Worm (Caenorhabditis elegans) whole organism, young adult: ENCODE data around the gene lron-4.

Source experiments
- F37B4.10 ChIP-seq: fragments of 200-800 bp; sonication (Bioruptor generic); IDR thresholded peaks from 2 replicates; pipeline ENCODE4 v1.3.6; 2022; ENCODE audit warnings: missing genetic modification characterization, missing compliant biosample characterization
- F52B5.7 ChIP-seq: sonication (generic microtip); optimal IDR thresholded peaks from 2 replicates; lab custom pipeline; 2016; ENCODE audit warnings: mild to moderate bottlenecking, missing genetic modification characterization, missing compliant biosample characterization
- Y53F4B.3 ChIP-seq: fragments of 200-800 bp; sonication (Bioruptor generic); IDR thresholded peaks from 2 replicates; pipeline ENCODE4 v1.3.6; 2022; ENCODE audit warnings: missing genetic modification reagents, missing genetic modification characterization, missing compliant biosample characterization
- aptf-3 ChIP-seq: fragments of 200-800 bp; sonication (Bioruptor generic); IDR thresholded peaks from 2 replicates; pipeline ENCODE4 v1.3.6; 2022; ENCODE audit warnings: missing genetic modification characterization, missing compliant biosample characterization
- atf-7 ChIP-seq: sonication (generic microtip); optimal IDR thresholded peaks from 2 replicates; lab custom pipeline; 2017; ENCODE audit warnings: mild to moderate bottlenecking, missing genetic modification characterization, missing compliant biosample characterization
- attf-5 ChIP-seq: fragments of 200-800 bp; sonication (Bioruptor generic); optimal IDR thresholded peaks from 2 replicates; lab custom pipeline; 2018; ENCODE audit warnings: mild to moderate bottlenecking, missing genetic modification characterization, missing compliant biosample characterization
- cebp-1 ChIP-seq, 2 experiments: fragments of 200-800 bp in 1 of 2; sonication (Bioruptor generic) in 1 of 2; sonication (generic microtip) in 1 of 2; IDR thresholded peaks in 1 of 2; optimal IDR thresholded peaks in 1 of 2; 2 replicates each; pipeline versions ENCODE4 v1.3.6 to Lab custom; 2017 to 2022; ENCODE audit warnings: missing compliant biosample characterization in 2 of 2, missing genetic modification characterization in 2 of 2, mild to moderate bottlenecking in 1 of 2, missing genetic modification reagents in 1 of 2, moderate library complexity in 1 of 2
- cebp-2 ChIP-seq: fragments of 200-800 bp; sonication (Bioruptor generic); IDR thresholded peaks from 2 replicates; pipeline ENCODE4 v1.3.6; 2022; ENCODE audit warnings: missing genetic modification characterization, missing compliant biosample characterization
- ceh-27 ChIP-seq: fragments of 200-800 bp; sonication (Bioruptor generic); optimal IDR thresholded peaks from 2 replicates; lab custom pipeline; 2018; ENCODE audit warnings: mild to moderate bottlenecking, missing genetic modification characterization, moderate library complexity, missing compliant biosample characterization
- ceh-40 ChIP-seq: fragments of 200-800 bp; sonication (Bioruptor generic); IDR thresholded peaks from 2 replicates; pipeline ENCODE4 v1.3.6; 2022; ENCODE audit warnings: missing genetic modification characterization, missing compliant biosample characterization
- ceh-58 ChIP-seq: fragments of 200-800 bp; sonication (Bioruptor generic); IDR thresholded peaks from 2 replicates; pipeline ENCODE4 v1.3.6; 2022; ENCODE audit warnings: missing genetic modification characterization, missing compliant biosample characterization
- dox-1 ChIP-seq: fragments of 200-800 bp; sonication (Bioruptor generic); IDR thresholded peaks from 2 replicates; pipeline ENCODE4 v1.3.6; 2022; ENCODE audit warnings: missing genetic modification reagents, missing genetic modification characterization, missing compliant biosample characterization
- efl-1 ChIP-seq: fragments of 150-350 bp; optimal IDR thresholded peaks from 2 replicates; lab custom pipeline; 2014; ENCODE audit warnings: missing biosample characterization, missing genetic modification reagents, missing genetic modification characterization
- egl-18 ChIP-seq: fragments of 200-800 bp; sonication (Bioruptor generic); IDR thresholded peaks from 2 replicates; pipeline ENCODE4 v1.3.6; 2022; ENCODE audit warnings: missing genetic modification reagents, missing genetic modification characterization, missing compliant biosample characterization
- egl-44 ChIP-seq: fragments of 200-800 bp; sonication (Bioruptor generic); IDR thresholded peaks from 2 replicates; pipeline ENCODE4 v1.3.6; 2022; ENCODE audit warnings: missing genetic modification reagents, missing genetic modification characterization, missing compliant biosample characterization
- egrh-3 ChIP-seq: fragments of 200-800 bp; sonication (Bioruptor generic); IDR thresholded peaks from 2 replicates; pipeline ENCODE4 v1.3.6; 2022; ENCODE audit warnings: missing genetic modification reagents, missing genetic modification characterization, missing compliant biosample characterization
- hlh-26 ChIP-seq: fragments of 200-800 bp; sonication (Bioruptor generic); conservative IDR thresholded peaks from 2 replicates; pipeline ENCODE4 v1.3.6; 2022; ENCODE audit warnings: missing genetic modification reagents, missing genetic modification characterization, missing compliant biosample characterization
- hmg-1.2 ChIP-seq: fragments of 200-800 bp; sonication (Bioruptor generic); IDR thresholded peaks from 2 replicates; pipeline ENCODE4 v1.3.6; 2022; ENCODE audit warnings: missing genetic modification reagents, missing genetic modification characterization, missing compliant biosample characterization
- hmg-20 ChIP-seq: fragments of 200-800 bp; sonication (Bioruptor generic); IDR thresholded peaks from 2 replicates; pipeline ENCODE4 v1.3.6; 2022; ENCODE audit warnings: missing genetic modification reagents, missing genetic modification characterization, missing compliant biosample characterization
- let-526 ChIP-seq: fragments of 200-800 bp; sonication (Bioruptor generic); IDR thresholded peaks from 2 replicates; pipeline ENCODE4 v1.3.6; 2022; ENCODE audit warnings: missing genetic modification reagents, missing genetic modification characterization, missing compliant biosample characterization
- lin-54 ChIP-seq: fragments of 200-800 bp; sonication (Bioruptor generic); optimal IDR thresholded peaks from 2 replicates; lab custom pipeline; 2018; ENCODE audit warnings: mild to moderate bottlenecking, missing genetic modification characterization, missing compliant biosample characterization
- lir-1 ChIP-seq: fragments of 200-800 bp; sonication (Bioruptor generic); conservative IDR thresholded peaks from 2 replicates; pipeline ENCODE4 v1.3.6; 2022; ENCODE audit warnings: missing genetic modification reagents, missing genetic modification characterization, missing compliant biosample characterization
- madf-10 ChIP-seq: sonication (generic microtip); optimal IDR thresholded peaks from 2 replicates; lab custom pipeline; 2016; ENCODE audit warnings: mild to moderate bottlenecking, missing genetic modification characterization, missing compliant biosample characterization
- madf-6 ChIP-seq: fragments of 200-800 bp; sonication (Bioruptor generic); IDR thresholded peaks from 2 replicates; pipeline ENCODE4 v1.3.6; 2022; ENCODE audit warnings: missing genetic modification reagents, missing genetic modification characterization, missing compliant biosample characterization
- mcd-1 ChIP-seq: fragments of 200-800 bp; sonication (Bioruptor generic); IDR thresholded peaks from 2 replicates; pipeline ENCODE4 v1.3.6; 2022; ENCODE audit warnings: missing genetic modification reagents, missing genetic modification characterization, missing compliant biosample characterization
- mxl-1 ChIP-seq: sonication (generic microtip); optimal IDR thresholded peaks from 2 replicates; lab custom pipeline; 2016; ENCODE audit warnings: missing genetic modification characterization, missing compliant biosample characterization
- nfyb-1 ChIP-seq: fragments of 200-800 bp; sonication (Bioruptor generic); IDR thresholded peaks from 2 replicates; pipeline ENCODE4 v1.3.6; 2022; ENCODE audit warnings: missing genetic modification reagents, missing genetic modification characterization, missing compliant biosample characterization
- nhr-179 ChIP-seq: sonication (generic microtip); optimal IDR thresholded peaks from 2 replicates; lab custom pipeline; 2016; ENCODE audit warnings: mild to moderate bottlenecking, missing genetic modification characterization, missing compliant biosample characterization
- nhr-27 ChIP-seq: fragments of 200-800 bp; sonication (Bioruptor generic); optimal IDR thresholded peaks from 2 replicates; lab custom pipeline; 2018; ENCODE audit warnings: mild to moderate bottlenecking, missing genetic modification characterization, moderate library complexity, missing compliant biosample characterization
- nhr-80 ChIP-seq: sonication (generic microtip); optimal IDR thresholded peaks from 2 replicates; lab custom pipeline; 2016; ENCODE audit warnings: missing genetic modification characterization, missing compliant biosample characterization
- rcor-1 ChIP-seq: fragments of 200-800 bp; sonication (Bioruptor generic); IDR thresholded peaks from 2 replicates; pipeline ENCODE4 v1.3.6; 2022; ENCODE audit warnings: missing genetic modification reagents, missing genetic modification characterization, missing compliant biosample characterization
- repo-1 ChIP-seq: sonication (generic microtip); optimal IDR thresholded peaks from 2 replicates; lab custom pipeline; 2017; ENCODE audit warnings: mild to moderate bottlenecking, missing genetic modification characterization, missing compliant biosample characterization
- snpc-4 ChIP-seq, 5 experiments: fragments of 150-350 bp in 1 of 5; sonication (generic microtip) in 4 of 5; optimal IDR thresholded peaks; 2 replicates each; lab custom pipeline; 2014 to 2018; ENCODE audit warnings: missing genetic modification characterization in 5 of 5, missing biosample characterization in 3 of 5, antibody characterized with exemption in 2 of 5, mild to moderate bottlenecking in 2 of 5, missing compliant biosample characterization in 2 of 5, missing genotype in 2 of 5, moderate library complexity in 2 of 5, missing genetic modification reagents in 1 of 5
- tbp1 ChIP-seq: fragments of 200-800 bp; sonication (Bioruptor generic); optimal IDR thresholded peaks from 2 replicates; lab custom pipeline; 2018; ENCODE audit warnings: mild to moderate bottlenecking, missing genetic modification characterization, missing compliant biosample characterization
- unc-130 ChIP-seq: sonication (generic microtip); optimal IDR thresholded peaks from 2 replicates; lab custom pipeline; 2016; ENCODE audit warnings: missing genetic modification reagents, missing genetic modification characterization, missing compliant biosample characterization
- unc-62 ChIP-seq: fragments of 150-350 bp; optimal IDR thresholded peaks from 2 replicates; lab custom pipeline; 2014; ENCODE audit warnings: missing biosample characterization, missing genetic modification reagents, missing genetic modification characterization
- xnd-1 ChIP-seq: sonication (generic microtip); optimal IDR thresholded peaks from 2 replicates; lab custom pipeline; 2016; ENCODE audit warnings: missing genotype, missing genetic modification reagents, missing genetic modification characterization, missing compliant biosample characterization
- zfh-2 ChIP-seq: fragments of 200-800 bp; sonication (Bioruptor generic); conservative IDR thresholded peaks from 2 replicates; pipeline ENCODE4 v1.3.6; 2022; ENCODE audit warnings: missing genetic modification reagents, missing genetic modification characterization, missing compliant biosample characterization
- ztf-25 ChIP-seq: fragments of 200-800 bp; sonication (Bioruptor generic); IDR thresholded peaks from 2 replicates; pipeline ENCODE4 v1.3.6; 2022; ENCODE audit warnings: missing genetic modification reagents, missing genetic modification characterization, missing compliant biosample characterization

Gene lron-4

DNA sequence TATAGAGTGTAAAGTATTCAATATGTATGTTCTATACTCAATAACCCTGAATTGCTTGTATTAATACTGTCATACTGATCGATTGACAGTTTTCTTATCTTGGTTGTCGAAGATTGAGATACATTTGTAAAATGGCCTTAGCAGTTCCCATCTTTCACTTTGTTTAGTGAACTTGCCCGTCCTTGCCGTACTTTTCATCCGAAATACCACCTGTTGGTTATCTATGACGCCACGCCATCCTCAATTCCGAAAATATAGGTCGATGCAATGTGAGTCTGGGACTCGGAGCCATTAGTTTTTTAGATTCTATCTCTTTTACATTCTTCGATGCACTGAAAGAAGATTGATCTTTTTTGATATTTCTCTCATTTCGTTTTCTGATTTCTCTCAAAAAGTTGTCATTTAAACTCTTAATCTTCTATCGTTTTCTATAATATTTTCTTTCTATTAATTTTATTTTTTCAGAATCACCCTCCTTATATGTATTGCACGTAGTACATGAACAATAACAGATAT lies 17.6 kb upstream of the lron-4 start, which contains the start of gene ulp-4:
Gene ulp-4, plus strand, starts transcription at position 466 of the 516 bp plus-strand sequence.
- TF ChIP-seq nhr-80 (tag; lab: Kevin White, UChicago) (peak; percentile 66), madf-6 (GFP tag; lab: Robert Waterston, UW) (no peak)
- TF ChIP-seq, all 124 proteins: peak for 1

DNA sequence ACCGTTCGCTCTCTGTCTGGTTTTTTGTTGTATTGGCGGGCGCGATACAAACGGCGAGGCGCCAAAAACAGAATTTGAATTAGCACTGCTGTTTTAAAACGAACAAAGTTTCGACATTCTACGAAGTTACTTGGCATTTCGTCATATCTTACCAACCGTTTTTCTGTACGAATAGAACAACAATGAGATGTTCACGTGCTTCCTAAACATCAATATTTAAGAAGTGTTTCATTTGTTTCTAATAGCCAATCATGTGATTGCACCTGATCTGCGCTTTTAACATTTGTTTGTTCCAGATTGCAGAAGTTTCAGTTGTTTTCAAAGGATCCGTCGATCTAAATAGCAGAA lies 17.1 kb upstream of the lron-4 start:
- TF ChIP-seq nhr-179 (no peak), efl-1 (GFP tag; lab: Kevin White, UChicago) (peak; percentile 13), zfh-2 (0 out of 2 replicates have a peak, but pooled peaks have one; percentile 5), dox-1 (GFP tag; lab: Robert Waterston, UW) (no peak), nhr-27 (tag; lab: Kevin White, UChicago) (no peak), cebp-2 (GFP tag; lab: Robert Waterston, UW) (no peak), cebp-1 (GFP tag; IDR thresholded peaks at IDR 0.05; lab: Robert Waterston, UW) (0 out of 2 replicates have a peak, but pooled peaks have one; percentile 29), cebp-1 (tag; optimal IDR thresholded peaks at IDR 0.05; lab: Kevin White, UChicago) (peak; percentile 85), snpc-4 (GFP tag; optimal IDR thresholded peaks at IDR 0.05; lab: Kevin White, UChicago) (no peak), snpc-4 (tag; optimal IDR thresholded peaks at IDR 0.05; lab: Kevin White, UChicago) (no peak)
- TF ChIP-seq, all 124 proteins: peak for 3

DNA sequence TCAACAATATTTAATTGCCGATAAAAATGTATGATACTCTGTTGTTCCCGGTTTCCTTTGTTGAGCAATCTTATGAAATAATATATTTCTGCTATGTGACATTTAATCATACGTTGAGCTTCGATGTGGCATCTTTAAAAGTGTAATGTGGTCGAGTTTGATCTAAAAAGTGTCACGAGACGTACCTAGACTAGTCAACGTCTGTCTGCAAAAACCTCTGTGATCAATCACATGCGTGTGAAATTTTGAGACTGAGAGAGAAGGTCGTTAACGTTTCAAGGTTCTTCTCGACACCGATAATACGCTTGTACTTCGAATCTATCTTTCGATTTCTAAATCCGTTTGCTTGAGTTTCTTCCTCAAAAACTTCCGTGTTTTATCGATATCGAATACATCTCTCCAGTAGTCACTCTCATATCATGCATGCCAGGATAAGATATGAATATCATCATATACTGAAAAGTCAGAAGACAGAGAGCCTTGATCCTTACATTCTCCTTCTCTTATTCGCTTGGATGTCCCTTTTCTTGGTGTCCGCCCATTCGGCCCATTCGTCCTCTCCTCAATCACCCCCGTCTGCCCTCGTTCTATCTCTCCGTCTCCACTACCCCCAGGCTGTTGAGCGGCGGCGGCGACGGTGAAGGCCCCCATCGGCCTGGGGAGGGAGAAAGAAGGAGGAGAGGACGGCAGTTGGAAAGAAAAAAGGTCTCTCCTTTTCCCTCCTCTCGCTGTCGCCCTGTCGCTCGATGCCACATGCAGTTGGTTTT lies 16.5 kb upstream of the lron-4 start:
- TF ChIP-seq nhr-80 (tag; lab: Kevin White, UChicago) (peak; percentile 37), aptf-3 (GFP tag; lab: Robert Waterston, UW) (0 out of 2 replicates have a peak, but pooled peaks have one; percentile 40), unc-130 (GFP tag; lab: Kevin White, UChicago) (no peak), atf-7 (no peak), unc-62 (GFP tag; lab: Kevin White, UChicago) (peak; percentile 52), madf-10 (peak; percentile 6), Y53F4B.3 (GFP tag; lab: Robert Waterston, UW) (no peak), mcd-1 (peak; percentile 38; the same call in 1 of the 2 replicates), cebp-1 (GFP tag; IDR thresholded peaks at IDR 0.05; lab: Robert Waterston, UW) (peak; percentile 95), cebp-1 (tag; optimal IDR thresholded peaks at IDR 0.05; lab: Kevin White, UChicago) (peak; percentile 93), egl-18 (GFP tag; lab: Robert Waterston, UW) (no peak), zfh-2 (peak; percentile 99), egl-44 (GFP tag; lab: Robert Waterston, UW) (0 out of 2 replicates have a peak, but pooled peaks have one; percentile 10), hmg-1.2 (GFP tag; lab: Robert Waterston, UW) (0 out of 2 replicates have a peak, but pooled peaks have one; percentile 10), lir-1 (GFP tag; lab: Robert Waterston, UW) (peak; percentile 11; the same call in 1 of the 2 replicates), F37B4.10 (0 out of 2 replicates have a peak, but pooled peaks have one; percentile 28), lin-54 (peak; percentile 6), dox-1 (GFP tag; lab: Robert Waterston, UW) (peak; percentile 65), egrh-3 (GFP tag; lab: Robert Waterston, UW) (peak; percentile 90), ceh-58 (no peak), let-526 (GFP tag; lab: Robert Waterston, UW) (peak; percentile 50; the same call in 1 of the 2 replicates), rcor-1 (GFP tag; lab: Robert Waterston, UW) (0 out of 2 replicates have a peak, but pooled peaks have one; percentile 12), ztf-25 (GFP tag; lab: Robert Waterston, UW) (no peak), hlh-26 (no peak), ceh-40 (peak; percentile 55; the same call in 1 of the 2 replicates), repo-1 (tag; lab: Kevin White, UChicago) (peak; percentile 28), tbp1 (GFP tag; lab: Kevin White, UChicago) (peak; percentile 11), mxl-1 (tag; lab: Kevin White, UChicago) (no peak), hmg-20 (no peak), nhr-179 (no peak), F52B5.7 (tag; lab: Kevin White, UChicago) (peak; percentile 72), xnd-1 (tag; lab: Kevin White, UChicago) (no peak), attf-5 (GFP tag; lab: Kevin White, UChicago) (peak; percentile 36), nfyb-1 (GFP tag; lab: Robert Waterston, UW) (no peak), ceh-27 (GFP tag; lab: Kevin White, UChicago) (peak; percentile 25)
- TF ChIP-seq, all 124 proteins: peak for 22
